Fruit fly (Drosophila melanogaster) whole organism, embryonic: Measurements from ENCODE around the gene Dhc93AB.

Experiments used
- Adf1 ChIP-seq: fragments of 200-800 bp; sonication (Bioruptor generic); IDR thresholded peaks from 2 replicates; pipeline ENCODE4 v1.3.6; 2022; ENCODE audit warnings: missing biosample characterization, missing genetic modification characterization
- Atf-2 ChIP-seq: fragments of 200-800 bp; sonication (Bioruptor generic); optimal IDR thresholded peaks from 2 replicates; lab custom pipeline; 2016; ENCODE audit warnings: missing biosample characterization, missing genetic modification characterization
- B-H1 ChIP-seq: fragments of 200-800 bp; sonication (Bioruptor generic); IDR thresholded peaks from 3 replicates; pipeline ENCODE4 v1.3.6; 2022; ENCODE audit warnings: missing biosample characterization, missing genetic modification characterization
- Bgb ChIP-seq: fragments of 200-800 bp; sonication (Bioruptor generic); IDR thresholded peaks from 2 replicates; pipeline ENCODE4 v1.3.6; 2022; ENCODE audit warnings: missing biosample characterization, missing genetic modification characterization; ENCODE audit not compliant: partially characterized antibody
- Bteb2 ChIP-seq: fragments of 200-800 bp; sonication (Bioruptor generic); optimal IDR thresholded peaks from 2 replicates; lab custom pipeline; 2016; ENCODE audit warnings: missing biosample characterization, missing genetic modification characterization
- C15 ChIP-seq: fragments of 200-800 bp; sonication (Bioruptor generic); IDR thresholded peaks from 3 replicates; pipeline ENCODE4 v1.3.6; 2022; ENCODE audit warnings: missing biosample characterization, missing genetic modification characterization
- CG1024 ChIP-seq: fragments of 200-800 bp; sonication (Bioruptor generic); IDR thresholded peaks from 2 replicates; pipeline ENCODE4 v1.3.6; 2022; ENCODE audit warnings: missing biosample characterization, missing genetic modification characterization
- CG10274 ChIP-seq: fragments of 200-800 bp; sonication (Bioruptor generic); optimal IDR thresholded peaks from 3 replicates; lab custom pipeline; 2017; ENCODE audit warnings: missing biosample characterization, mild to moderate bottlenecking, missing genetic modification characterization
- CG11085 ChIP-seq: fragments of 200-800 bp; sonication (Bioruptor generic); IDR thresholded peaks from 2 replicates; pipeline ENCODE4 v1.3.6; 2022; ENCODE audit warnings: missing biosample characterization, missing genetic modification characterization
- CG11456 ChIP-seq: fragments of 200-800 bp; sonication (Bioruptor generic); IDR thresholded peaks from 3 replicates; pipeline ENCODE4 v1.3.6; 2022; ENCODE audit warnings: missing biosample characterization, missing genetic modification characterization
- CG11696 ChIP-seq: fragments of 200-800 bp; sonication (Bioruptor generic); IDR thresholded peaks from 2 replicates; pipeline ENCODE4 v1.3.6; 2022; ENCODE audit warnings: missing biosample characterization, missing genetic modification characterization
- CG1233 ChIP-seq: fragments of 200-800 bp; sonication (Bioruptor generic); optimal IDR thresholded peaks from 4 replicates; lab custom pipeline; 2018; ENCODE audit warnings: missing biosample characterization, mild to moderate bottlenecking, missing genetic modification characterization
- CG15514 ChIP-seq: fragments of 200-800 bp; sonication (Bioruptor generic); optimal IDR thresholded peaks from 3 replicates; lab custom pipeline; 2017; ENCODE audit warnings: missing biosample characterization, missing genetic modification characterization, mild to moderate bottlenecking, moderate library complexity, missing genetic modification reagents
- CG33557 ChIP-seq: fragments of 200-800 bp; sonication (Bioruptor generic); optimal IDR thresholded peaks from 2 replicates; lab custom pipeline; 2019; ENCODE audit warnings: missing biosample characterization, mild to moderate bottlenecking, missing genetic modification characterization, moderate library complexity
- CG34376 ChIP-seq: fragments of 200-800 bp; sonication (Bioruptor generic); optimal IDR thresholded peaks from 2 replicates; lab custom pipeline; 2018; ENCODE audit warnings: missing biosample characterization, mild to moderate bottlenecking, missing genetic modification characterization
- CG3995 ChIP-seq: fragments of 200-800 bp; sonication (Bioruptor generic); optimal IDR thresholded peaks from 3 replicates; lab custom pipeline; 2016; ENCODE audit warnings: missing biosample characterization, missing genetic modification characterization
- CG4820 ChIP-seq: fragments of 200-800 bp; sonication (Bioruptor generic); optimal IDR thresholded peaks from 3 replicates; lab custom pipeline; 2016; ENCODE audit warnings: missing biosample characterization, missing genetic modification characterization
- CG7357 ChIP-seq: fragments of 200-800 bp; sonication (Bioruptor generic); IDR thresholded peaks from 3 replicates; pipeline ENCODE4 v1.3.6; 2022; ENCODE audit warnings: missing biosample characterization, missing genetic modification characterization
- CG7556 ChIP-seq: fragments of 200-800 bp; sonication (Bioruptor generic); optimal IDR thresholded peaks from 2 replicates; lab custom pipeline; 2017; ENCODE audit warnings: missing biosample characterization, mild to moderate bottlenecking, missing genetic modification characterization
- CG8478 ChIP-seq: fragments of >200 bp; optimal IDR thresholded peaks from 2 replicates; lab custom pipeline; 2018
- CrebB ChIP-seq: fragments of 200-800 bp; sonication (Bioruptor generic); optimal IDR thresholded peaks from 3 replicates; lab custom pipeline; 2018; ENCODE audit warnings: missing biosample characterization, mild to moderate bottlenecking, missing genetic modification characterization
- Dbx ChIP-seq: fragments of 200-800 bp; sonication (Bioruptor generic); IDR thresholded peaks from 3 replicates; pipeline ENCODE4 v1.3.6; 2022; ENCODE audit warnings: missing biosample characterization, missing genetic modification characterization
- Ets97D ChIP-seq: fragments of 200-800 bp; sonication (Bioruptor generic); optimal IDR thresholded peaks from 3 replicates; lab custom pipeline; 2016; ENCODE audit warnings: missing biosample characterization, missing genetic modification characterization
- H2.0 ChIP-seq: fragments of 200-800 bp; sonication (Bioruptor generic); IDR thresholded peaks from 2 replicates; pipeline ENCODE4 v1.3.6; 2022; ENCODE audit warnings: missing biosample characterization, missing genetic modification characterization
- Hmx ChIP-seq: fragments of 200-800 bp; sonication (Bioruptor generic); optimal IDR thresholded peaks from 2 replicates; lab custom pipeline; 2016; ENCODE audit warnings: missing biosample characterization, missing genetic modification characterization
- Med ChIP-seq: fragments of 200-800 bp; sonication (Bioruptor generic); peaks from one replicate; lab custom pipeline; 2016; ENCODE audit warnings: missing biosample characterization, missing genetic modification characterization, mild to moderate bottlenecking, inconsistent platforms, moderate library complexity
- Pdp1 ChIP-seq, 2 experiments: fragments of 200-800 bp; sonication (Bioruptor generic); optimal IDR thresholded peaks; 3 replicates each; lab custom pipeline; 2016; ENCODE audit warnings: missing biosample characterization in 2 of 2, missing genetic modification characterization in 2 of 2, mild to moderate bottlenecking in 1 of 2, moderate library complexity in 1 of 2
- Spps ChIP-seq: fragments of 200-800 bp; sonication (Bioruptor generic); optimal IDR thresholded peaks from 2 replicates; lab custom pipeline; 2018; ENCODE audit warnings: missing biosample characterization, mild to moderate bottlenecking, missing genetic modification characterization
- bigmax ChIP-seq: fragments of 200-800 bp; sonication (Bioruptor generic); optimal IDR thresholded peaks from 2 replicates; lab custom pipeline; 2018; ENCODE audit warnings: missing biosample characterization, mild to moderate bottlenecking, missing genetic modification characterization
- br ChIP-seq: fragments of >200 bp; optimal IDR thresholded peaks from 2 replicates; lab custom pipeline; 2017
- en ChIP-seq: fragments of 200-800 bp; sonication (Bioruptor generic); optimal IDR thresholded peaks from 2 replicates; lab custom pipeline; 2016; ENCODE audit warnings: missing biosample characterization, missing genetic modification characterization
- exex ChIP-seq: fragments of 200-800 bp; sonication (Bioruptor generic); optimal IDR thresholded peaks from 4 replicates; lab custom pipeline; 2018; ENCODE audit warnings: missing biosample characterization, mild to moderate bottlenecking, missing genetic modification characterization, moderate library complexity
- gfzf ChIP-seq: fragments of 200-800 bp; sonication (Bioruptor generic); optimal IDR thresholded peaks from 2 replicates; lab custom pipeline; 2016; ENCODE audit warnings: missing biosample characterization, mild to moderate bottlenecking, missing genetic modification characterization, moderate library complexity
- grn ChIP-seq: fragments of 200-800 bp; sonication (Bioruptor generic); optimal IDR thresholded peaks from 3 replicates; lab custom pipeline; 2017; ENCODE audit warnings: missing biosample characterization, missing genetic modification characterization
- ken ChIP-seq: fragments of 200-800 bp; sonication (Bioruptor generic); IDR thresholded peaks from 3 replicates; pipeline ENCODE4 v1.3.6; 2022; ENCODE audit warnings: missing biosample characterization, missing genetic modification characterization
- lov ChIP-seq, 2 experiments: fragments of 200-800 bp in 1 of 2; fragments of >200 bp in 1 of 2; sonication (Bioruptor generic) in 1 of 2; IDR thresholded peaks in 1 of 2; optimal IDR thresholded peaks in 1 of 2; 2 replicates in 1 of 2; 3 replicates in 1 of 2; pipeline versions ENCODE4 v1.3.6 to Lab custom; 2017 to 2022; ENCODE audit warnings: missing biosample characterization in 1 of 2, missing genetic modification characterization in 1 of 2
- mam ChIP-seq: fragments of 200-800 bp; sonication (Bioruptor generic); optimal IDR thresholded peaks from 3 replicates; lab custom pipeline; 2016; ENCODE audit warnings: missing biosample characterization, missing genetic modification characterization
- mirr ChIP-seq: fragments of 200-800 bp; sonication (Bioruptor generic); optimal IDR thresholded peaks from 3 replicates; lab custom pipeline; 2018; ENCODE audit warnings: missing biosample characterization, mild to moderate bottlenecking, missing genetic modification characterization
- pfk ChIP-seq: fragments of 200-800 bp; sonication (Bioruptor generic); optimal IDR thresholded peaks from 2 replicates; lab custom pipeline; 2018; ENCODE audit warnings: missing biosample characterization, mild to moderate bottlenecking, missing genetic modification characterization, moderate library complexity
- pnt ChIP-seq: fragments of 200-800 bp; sonication (Bioruptor generic); optimal IDR thresholded peaks from 3 replicates; lab custom pipeline; 2016; ENCODE audit warnings: missing biosample characterization, missing genetic modification characterization
- sd ChIP-seq: fragments of 200-800 bp; sonication (Bioruptor generic); optimal IDR thresholded peaks from 3 replicates; lab custom pipeline; 2018; ENCODE audit warnings: missing biosample characterization, mild to moderate bottlenecking, missing genetic modification characterization, moderate library complexity
- sens ChIP-seq: fragments of 200-800 bp; sonication (Bioruptor generic); peaks from one replicate; lab custom pipeline; 2016; ENCODE audit warnings: missing biosample characterization, missing genetic modification characterization
- tna ChIP-seq: fragments of 200-800 bp; sonication (Bioruptor generic); IDR thresholded peaks from 2 replicates; pipeline ENCODE4 v1.3.6; 2022; ENCODE audit warnings: missing biosample characterization, missing genetic modification characterization; ENCODE audit not compliant: partially characterized antibody

Dhc93AB gene

DNA sequence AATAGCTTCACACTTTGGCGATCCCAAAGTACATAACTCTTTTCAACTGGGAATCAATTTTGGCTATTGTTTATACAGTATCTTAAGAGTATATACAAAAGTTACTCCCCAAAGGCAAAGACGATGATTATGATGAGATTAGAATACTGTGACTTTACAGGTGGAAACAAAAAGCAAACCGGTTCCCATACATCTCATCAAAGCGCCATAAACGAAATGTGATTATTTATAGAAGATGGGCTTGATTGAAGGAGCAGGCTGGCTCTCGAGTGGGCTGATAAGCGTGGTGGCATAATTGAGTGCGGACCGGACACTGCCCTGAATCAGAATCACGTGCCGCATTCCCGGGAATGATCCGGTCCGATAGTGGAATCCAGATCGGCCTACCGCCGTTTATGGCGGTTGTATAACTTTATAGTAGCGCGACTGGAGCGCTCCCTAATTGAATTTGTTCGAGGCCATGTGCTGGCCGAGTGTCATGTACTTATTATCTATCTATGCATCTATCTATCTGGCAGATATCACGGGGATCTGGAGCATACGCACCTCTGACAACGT is 29.7 kb upstream of the Dhc93AB start (continued):
- TF ChIP-seq Bteb2 (GFP tag; lab: Kevin White, UChicago) (no peak), CG33557 (GFP tag; lab: Kevin White, UChicago) (no peak), tna (GFP tag; lab: Robert Waterston, UW) (no peak), sd (tag; lab: Kevin White, UChicago) (peak; percentile 56), exex (peak; percentile 74), CrebB (tag; lab: Kevin White, UChicago) (no peak), CG34376 (GFP tag; lab: Kevin White, UChicago) (peak; percentile 5), Ets97D (GFP tag; lab: Kevin White, UChicago) (no peak), CG3995 (GFP tag; lab: Kevin White, UChicago) (peak; percentile 75), pnt (GFP tag; lab: Kevin White, UChicago) (no peak), Atf-2 (GFP tag; lab: Kevin White, UChicago) (no peak), Adf1 (GFP tag; lab: Robert Waterston, UW) (no peak), Dbx (GFP tag; lab: Robert Waterston, UW) (no peak), CG7357 (GFP tag; lab: Robert Waterston, UW) (no peak), Med (GFP tag; lab: Kevin White, UChicago) (peak; percentile 48), CG15514 (GFP tag; lab: Kevin White, UChicago) (no peak), CG1024 (GFP tag; lab: Robert Waterston, UW) (no peak), grn (GFP tag; lab: Kevin White, UChicago) (peak; percentile 73), br (lab: Kevin White, UChicago) (no peak), Bgb (GFP tag; lab: Robert Waterston, UW) (no peak), gfzf (no peak), CG11456 (GFP tag; lab: Robert Waterston, UW) (no peak), Pdp1 (GFP tag; optimal IDR thresholded peaks at IDR 0.05; lab: Kevin White, UChicago) (peak in 1 of 2 experiments; percentile 52), ken (GFP tag; lab: Robert Waterston, UW) (no peak), CG11696 (no peak), mirr (GFP tag; lab: Kevin White, UChicago) (no peak), B-H1 (no peak), mam (GFP tag; lab: Kevin White, UChicago) (no peak), CG4820 (GFP tag; lab: Kevin White, UChicago) (no peak)
- TF ChIP-seq, all 482 proteins: peak for 14

DNA sequence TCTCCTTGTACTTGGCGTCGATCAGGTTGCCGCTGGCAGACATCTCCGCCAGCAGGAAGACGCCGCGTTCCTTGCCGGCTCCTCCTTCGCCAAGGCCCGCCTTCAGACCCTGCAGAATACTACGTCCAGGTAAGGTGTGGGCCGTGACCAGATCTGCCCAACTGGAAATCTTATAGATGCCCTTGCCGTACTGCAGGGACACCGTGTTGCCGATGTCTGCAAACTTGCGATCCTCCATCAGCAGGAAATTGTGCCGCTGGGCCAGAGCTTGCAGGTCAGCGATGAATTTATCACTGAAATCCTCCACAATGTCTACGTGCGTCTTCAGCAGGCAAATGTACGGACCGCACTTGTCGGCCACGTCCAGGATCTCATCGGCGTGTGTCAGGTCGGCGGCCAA is 29.0 kb upstream of the Dhc93AB start:
- no peak for TF ChIP-seq CG7556
- no peak for TF ChIP-seq H2.0 (GFP tag; lab: Robert Waterston, UW)
- no peak for TF ChIP-seq CG1233 (GFP tag; lab: Kevin White, UChicago)
- no peak for TF ChIP-seq CG11085 (GFP tag; lab: Robert Waterston, UW)
- TF ChIP-seq Hmx (GFP tag; lab: Kevin White, UChicago) = no peak
- TF ChIP-seq en (GFP tag; lab: Kevin White, UChicago) = no peak
- TF ChIP-seq CG10274 (GFP tag; lab: Kevin White, UChicago) = no peak
- no peak for TF ChIP-seq Spps (tag; lab: Kevin White, UChicago)
- no peak for TF ChIP-seq bigmax (GFP tag; lab: Kevin White, UChicago)
- no peak for TF ChIP-seq lov (optimal IDR thresholded peaks at IDR 0.05; lab: Kevin White, UChicago)
- TF ChIP-seq lov (GFP tag; IDR thresholded peaks at IDR 0.05; lab: Robert Waterston, UW) = 0 out of 3 replicates have a peak, but pooled peaks have one; percentile 38
- peak; percentile 4 for TF ChIP-seq sens (GFP tag; lab: Kevin White, UChicago)
- 0 out of 3 replicates have a peak, but pooled peaks have one; percentile 19 for TF ChIP-seq CG11456 (GFP tag; lab: Robert Waterston, UW)
- no peak for TF ChIP-seq ken (GFP tag; lab: Robert Waterston, UW)
- no peak for TF ChIP-seq pfk
- TF ChIP-seq Med (GFP tag; lab: Kevin White, UChicago) = peak; percentile 70
- TF ChIP-seq CG15514 (GFP tag; lab: Kevin White, UChicago) = no peak
- TF ChIP-seq CG8478 = peak; percentile 29
- no peak for TF ChIP-seq C15
- TF ChIP-seq, all 482 proteins: peak for 5
